Fruit fly (Drosophila melanogaster) whole organism, prepupa: Measurements from ENCODE around the gene sle.

Experiments
- Blimp-1 ChIP-seq: fragments of 200-800 bp; sonication (Bioruptor generic); optimal IDR thresholded peaks from 3 replicates; lab custom pipeline; 2017; ENCODE audit warnings: missing biosample characterization, missing genetic modification characterization, mild to moderate bottlenecking, moderate library complexity, missing genetic modification reagents
- CG10631 ChIP-seq: fragments of 200-800 bp; sonication (Bioruptor generic); optimal IDR thresholded peaks from 2 replicates; lab custom pipeline; 2016; ENCODE audit warnings: missing biosample characterization, missing genetic modification characterization
- CG10669 ChIP-seq: fragments of 200-800 bp; sonication (Bioruptor generic); optimal IDR thresholded peaks from 3 replicates; lab custom pipeline; 2018; ENCODE audit warnings: missing biosample characterization, mild to moderate bottlenecking, missing genetic modification characterization, moderate library complexity
- CG11294 ChIP-seq: fragments of 200-800 bp; sonication (Bioruptor generic); IDR thresholded peaks from 2 replicates; pipeline ENCODE4 v1.3.6; 2022; ENCODE audit warnings: missing biosample characterization, missing genetic modification characterization
- CG11762 ChIP-seq: fragments of 200-800 bp; sonication (Bioruptor generic); optimal IDR thresholded peaks from 3 replicates; lab custom pipeline; 2016; ENCODE audit warnings: missing biosample characterization, missing genetic modification characterization; ENCODE audit not compliant: insufficient read depth
- CG11902 ChIP-seq: fragments of 200-800 bp; sonication (Bioruptor generic); optimal IDR thresholded peaks from 3 replicates; lab custom pipeline; 2016; ENCODE audit warnings: missing biosample characterization, missing genetic modification characterization
- CG1621 ChIP-seq: fragments of 200-800 bp; sonication (Bioruptor generic); optimal IDR thresholded peaks from 3 replicates; lab custom pipeline; 2018; ENCODE audit warnings: missing biosample characterization, mild to moderate bottlenecking, missing genetic modification characterization
- CG16779 ChIP-seq: fragments of 200-800 bp; sonication (Bioruptor generic); optimal IDR thresholded peaks from 3 replicates; lab custom pipeline; 2017; ENCODE audit warnings: missing biosample characterization, mild to moderate bottlenecking, missing genetic modification characterization
- CG3032 ChIP-seq: fragments of 200-800 bp; optimal IDR thresholded peaks from 2 replicates; lab custom pipeline; 2019; ENCODE audit warnings: missing biosample characterization, mild to moderate bottlenecking, missing genetic modification characterization, moderate library complexity
- CG32006 ChIP-seq: fragments of 200-800 bp; sonication (Bioruptor generic); optimal IDR thresholded peaks from 3 replicates; lab custom pipeline; 2017; ENCODE audit warnings: missing biosample characterization, mild to moderate bottlenecking, missing genetic modification characterization
- CG3919 ChIP-seq: fragments of 200-800 bp; sonication (Bioruptor generic); optimal IDR thresholded peaks from 3 replicates; lab custom pipeline; 2016; ENCODE audit warnings: missing biosample characterization, missing genetic modification characterization
- CG4318 ChIP-seq: fragments of 200-800 bp; sonication (Bioruptor generic); optimal IDR thresholded peaks from 3 replicates; lab custom pipeline; 2017; ENCODE audit warnings: missing biosample characterization, mild to moderate bottlenecking, missing genetic modification characterization
- CG6163 ChIP-seq: fragments of 200-800 bp; sonication (Bioruptor generic); IDR thresholded peaks from 3 replicates; pipeline ENCODE4 v1.3.6; 2022; ENCODE audit warnings: missing biosample characterization, missing genetic modification characterization
- CG6276 ChIP-seq: fragments of 200-800 bp; sonication (Bioruptor generic); optimal IDR thresholded peaks from 2 replicates; lab custom pipeline; 2017; ENCODE audit warnings: missing biosample characterization, mild to moderate bottlenecking, missing genetic modification characterization
- CG6792 ChIP-seq: fragments of 200-800 bp; sonication (Bioruptor generic); optimal IDR thresholded peaks from 3 replicates; lab custom pipeline; 2016; ENCODE audit warnings: missing biosample characterization, missing genetic modification characterization
- CG8319 ChIP-seq: fragments of 200-800 bp; sonication (Bioruptor generic); optimal IDR thresholded peaks from 3 replicates; lab custom pipeline; 2016; ENCODE audit warnings: missing biosample characterization, missing genetic modification characterization
- CG8632 ChIP-seq: fragments of 200-800 bp; sonication (Bioruptor generic); optimal IDR thresholded peaks from 3 replicates; lab custom pipeline; 2016; ENCODE audit warnings: missing biosample characterization, missing genetic modification characterization
- CG9139 ChIP-seq: fragments of 200-800 bp; sonication (Bioruptor generic); optimal IDR thresholded peaks from 3 replicates; lab custom pipeline; 2017; ENCODE audit warnings: missing biosample characterization, mild to moderate bottlenecking, missing genetic modification characterization
- Eip75B ChIP-seq: fragments of 200-800 bp; sonication (Bioruptor generic); optimal IDR thresholded peaks from 3 replicates; lab custom pipeline; 2016; ENCODE audit warnings: missing biosample characterization, missing genetic modification characterization
- Eip78C ChIP-seq: fragments of 200-800 bp; sonication (Bioruptor generic); peaks from one replicate; lab custom pipeline; 2016; ENCODE audit warnings: missing biosample characterization, missing genetic modification characterization
- Ets21C ChIP-seq: fragments of 200-800 bp; sonication (Bioruptor generic); optimal IDR thresholded peaks from 3 replicates; lab custom pipeline; 2016; ENCODE audit warnings: missing biosample characterization, missing genetic modification characterization
- Gug ChIP-seq: fragments of 200-800 bp; sonication (Bioruptor generic); IDR thresholded peaks from 2 replicates; pipeline ENCODE4 v1.3.6; 2022; ENCODE audit warnings: missing biosample characterization, missing genetic modification characterization
- Hr38 ChIP-seq: sonication (Bioruptor generic); optimal IDR thresholded peaks from 2 replicates; lab custom pipeline; 2016; ENCODE audit warnings: missing biosample characterization, missing genetic modification characterization
- Hr39 ChIP-seq: fragments of 200-800 bp; sonication (Bioruptor generic); optimal IDR thresholded peaks from 2 replicates; lab custom pipeline; 2016; ENCODE audit warnings: missing biosample characterization, missing genetic modification characterization
- OdsH ChIP-seq: fragments of 200-800 bp; sonication (Bioruptor generic); optimal IDR thresholded peaks from 3 replicates; lab custom pipeline; 2016; ENCODE audit warnings: missing biosample characterization, missing genetic modification characterization
- Smox ChIP-seq: fragments of 200-800 bp; sonication (Bioruptor generic); optimal IDR thresholded peaks from 3 replicates; lab custom pipeline; 2016; ENCODE audit warnings: missing biosample characterization, missing genetic modification characterization
- Sox102F ChIP-seq: fragments of 200-800 bp; sonication (Bioruptor generic); optimal IDR thresholded peaks from 2 replicates; lab custom pipeline; 2016; ENCODE audit warnings: missing biosample characterization, mild to moderate bottlenecking, missing genetic modification characterization
- Sox14 ChIP-seq: fragments of 200-800 bp; sonication (Bioruptor generic); optimal IDR thresholded peaks from 3 replicates; lab custom pipeline; 2016; ENCODE audit warnings: missing biosample characterization, missing genetic modification characterization
- achi ChIP-seq: fragments of 200-800 bp; sonication (Bioruptor generic); optimal IDR thresholded peaks from 3 replicates; lab custom pipeline; 2016; ENCODE audit warnings: missing biosample characterization, missing genetic modification characterization
- acj6 ChIP-seq: fragments of 200-800 bp; sonication (Bioruptor generic); optimal IDR thresholded peaks from 3 replicates; lab custom pipeline; 2016; ENCODE audit warnings: missing biosample characterization, missing genetic modification characterization
- dsx ChIP-seq: fragments of 200-800 bp; optimal IDR thresholded peaks from 3 replicates; lab custom pipeline; 2019; ENCODE audit warnings: missing biosample characterization, mild to moderate bottlenecking, missing genetic modification characterization, moderate library complexity; ENCODE audit not compliant: poor library complexity, severe bottlenecking
- eg ChIP-seq: fragments of 200-800 bp; sonication (Bioruptor generic); IDR thresholded peaks from 3 replicates; pipeline ENCODE4 v1.3.6; 2022; ENCODE audit warnings: missing biosample characterization, missing genetic modification characterization
- esn ChIP-seq: fragments of 200-800 bp; sonication (Bioruptor generic); optimal IDR thresholded peaks from 2 replicates; lab custom pipeline; 2016; ENCODE audit warnings: missing biosample characterization, mild to moderate bottlenecking, missing genetic modification characterization, moderate library complexity
- fd59A ChIP-seq: fragments of 200-800 bp; sonication (Bioruptor generic); optimal IDR thresholded peaks from 2 replicates; lab custom pipeline; 2017; ENCODE audit warnings: missing biosample characterization, mild to moderate bottlenecking, missing genetic modification characterization, missing genetic modification reagents
- net ChIP-seq: fragments of 200-800 bp; sonication (Bioruptor generic); optimal IDR thresholded peaks from 3 replicates; lab custom pipeline; 2016; ENCODE audit warnings: missing biosample characterization, missing genetic modification characterization
- pdm3 ChIP-seq: fragments of 200-800 bp; sonication (Bioruptor generic); optimal IDR thresholded peaks from 3 replicates; lab custom pipeline; 2016; ENCODE audit warnings: missing biosample characterization, missing genetic modification characterization
- salr ChIP-seq, 2 experiments: fragments of 200-800 bp; sonication (Bioruptor generic); optimal IDR thresholded peaks; 3 replicates each; lab custom pipeline; 2016 to 2018; ENCODE audit warnings: missing biosample characterization in 2 of 2, missing genetic modification characterization in 2 of 2, mild to moderate bottlenecking in 1 of 2
- spab ChIP-seq: fragments of 200-800 bp; sonication (Bioruptor generic); optimal IDR thresholded peaks from 2 replicates; lab custom pipeline; 2017; ENCODE audit warnings: missing biosample characterization, mild to moderate bottlenecking, missing genetic modification characterization, missing genetic modification reagents
- svp ChIP-seq: fragments of 200-800 bp; sonication (Bioruptor generic); peaks from one replicate; lab custom pipeline; 2016; ENCODE audit warnings: missing biosample characterization, missing genetic modification characterization
- topi ChIP-seq: fragments of 200-800 bp; sonication (Bioruptor generic); optimal IDR thresholded peaks from 3 replicates; lab custom pipeline; 2016; ENCODE audit warnings: missing biosample characterization, missing genetic modification characterization
- vri ChIP-seq: fragments of 200-800 bp; sonication (Bioruptor generic); optimal IDR thresholded peaks from 3 replicates; lab custom pipeline; 2016; ENCODE audit warnings: missing biosample characterization, mild to moderate bottlenecking, missing genetic modification characterization

Gene sle

DNA sequence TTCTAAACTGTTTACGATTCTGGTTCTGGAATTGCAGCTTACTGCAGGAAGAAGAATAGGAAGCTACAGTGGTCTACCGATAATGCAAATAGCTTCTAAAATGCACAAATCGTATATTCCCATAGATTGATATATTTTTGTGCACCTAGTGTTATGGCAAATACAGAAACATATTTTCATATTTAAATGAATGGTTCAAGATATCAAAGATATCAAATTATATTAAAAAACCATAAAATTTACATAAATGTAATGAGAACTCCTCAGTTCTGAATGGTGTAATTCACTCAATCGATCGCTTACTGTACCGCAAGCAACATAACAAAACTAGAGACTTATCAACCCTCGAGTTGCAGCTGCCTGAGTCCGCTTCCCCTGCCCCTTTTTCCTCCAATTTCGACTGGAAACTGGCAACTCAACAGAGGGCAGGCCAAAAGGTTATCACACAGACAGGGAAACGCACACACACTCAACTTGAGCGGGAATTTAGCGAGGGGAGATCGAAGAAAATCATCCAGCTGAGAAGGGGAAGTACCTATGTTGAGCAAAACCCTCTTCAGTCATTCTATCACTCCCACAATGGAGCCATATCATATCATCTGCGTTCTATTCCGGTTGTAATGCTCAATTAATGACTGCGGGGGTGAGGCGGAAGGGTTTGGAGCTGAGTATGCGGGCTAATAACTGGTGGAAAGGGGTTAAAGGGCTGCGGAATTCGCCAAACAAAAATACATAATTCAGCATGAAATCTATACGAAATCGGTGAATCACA is 21.2 kb downstream of the sle start (continued):
- TF ChIP-seq eg (no peak), pdm3 (GFP tag; lab: Kevin White, UChicago) (peak; percentile 33), CG8319 (GFP tag; lab: Kevin White, UChicago) (no peak), Blimp-1 (GFP tag; lab: Kevin White, UChicago) (no peak), Hr39 (peak; percentile 25), OdsH (GFP tag; lab: Kevin White, UChicago) (peak; percentile 37), Eip75B (GFP tag; lab: Kevin White, UChicago) (peak; percentile 38), CG10669 (GFP tag; lab: Kevin White, UChicago) (peak; percentile 36), vri (GFP tag; lab: Kevin White, UChicago) (no peak), salr (GFP tag; optimal IDR thresholded peaks at IDR 0.05; lab: Kevin White, UChicago) (no peak), CG4318 (GFP tag; lab: Kevin White, UChicago) (no peak), fd59A (peak; percentile 5), Sox102F (GFP tag; lab: Kevin White, UChicago) (peak; percentile 21), Gug (GFP tag; lab: Robert Waterston, UW) (no peak), CG11294 (no peak), Hr38 (GFP tag; lab: Kevin White, UChicago) (no peak), CG6276 (GFP tag; lab: Kevin White, UChicago) (no peak), CG11902 (GFP tag; lab: Kevin White, UChicago) (no peak), CG6792 (GFP tag; lab: Kevin White, UChicago) (peak; percentile 12), CG3919 (peak; percentile 43), CG9139 (GFP tag; lab: Kevin White, UChicago) (no peak), net (no peak), dsx (GFP tag; lab: Kevin White, UChicago) (no peak), CG6163 (GFP tag; lab: Robert Waterston, UW) (no peak), topi (GFP tag; lab: Kevin White, UChicago) (peak; percentile 5), achi (GFP tag; lab: Kevin White, UChicago) (peak; percentile 25), Sox14 (GFP tag; lab: Kevin White, UChicago) (peak; percentile 6), Ets21C (GFP tag; lab: Kevin White, UChicago) (no peak), acj6 (GFP tag; lab: Kevin White, UChicago) (peak; percentile 27), svp (GFP tag; lab: Kevin White, UChicago) (peak; percentile 88)

- TF ChIP-seq svp (GFP tag; lab: Kevin White, UChicago) (peak; percentile 46), CG8632 (no peak)
- TF ChIP-seq, all 60 proteins: peak for 1
Measured at dm6 chr3R:10355840-10356562, 23.1 kb downstream of the sle start.

- peak; percentile 98 for TF ChIP-seq esn (GFP tag; lab: Kevin White, UChicago)
- peak; percentile 94 for TF ChIP-seq CG3919
- peak; percentile 93 for TF ChIP-seq Hr39
- peak; percentile 92 for TF ChIP-seq CG10669 (GFP tag; lab: Kevin White, UChicago)
- peak; percentile 93 for TF ChIP-seq CG10631 (GFP tag; lab: Kevin White, UChicago)
- TF ChIP-seq CG11902 (GFP tag; lab: Kevin White, UChicago): peak; percentile 80
- TF ChIP-seq CG1621 (tag; lab: Kevin White, UChicago): peak; percentile 81
- TF ChIP-seq CG4318 (GFP tag; lab: Kevin White, UChicago): peak; percentile 76
- TF ChIP-seq vri (GFP tag; lab: Kevin White, UChicago): peak; percentile 92
- TF ChIP-seq CG16779 (tag; lab: Kevin White, UChicago): peak; percentile 87
- TF ChIP-seq CG32006 (GFP tag; lab: Kevin White, UChicago): peak; percentile 92
- peak; percentile 75 to 95 for TF ChIP-seq salr (GFP tag; optimal IDR thresholded peaks at IDR 0.05; lab: Kevin White, UChicago)
- TF ChIP-seq svp (GFP tag; lab: Kevin White, UChicago): peak; percentile 98
- peak; percentile 88 for TF ChIP-seq spab (GFP tag; lab: Kevin White, UChicago)
- peak; percentile 89 for TF ChIP-seq CG3032 (tag; lab: Kevin White, UChicago)
- TF ChIP-seq Smox (GFP tag; lab: Kevin White, UChicago): peak; percentile 95
- TF ChIP-seq Eip78C (GFP tag; lab: Kevin White, UChicago): peak; percentile 98
- TF ChIP-seq fd59A: peak; percentile 86
- TF ChIP-seq dsx (GFP tag; lab: Kevin White, UChicago): peak; percentile 95
- peak; percentile 83 for TF ChIP-seq CG11762 (GFP tag; lab: Kevin White, UChicago)
- TF ChIP-seq Sox14 (GFP tag; lab: Kevin White, UChicago): peak; percentile 94
- TF ChIP-seq Eip75B (GFP tag; lab: Kevin White, UChicago): peak; percentile 96
- peak; percentile 98 for TF ChIP-seq Blimp-1 (GFP tag; lab: Kevin White, UChicago)
- peak; percentile 86 for TF ChIP-seq Ets21C (GFP tag; lab: Kevin White, UChicago)
Measured at dm6 chr3R:10356563-10357363, 23.8 kb downstream of the sle start.
